Worm (Caenorhabditis elegans) whole organism, early embryonic: Measurements from ENCODE around the gene unc-22.

ENCODE experiments used
- F13C5.2 ChIP-seq: sonication (generic microtip); optimal IDR thresholded peaks from 2 replicates; lab custom pipeline; 2017; ENCODE audit warnings: mild to moderate bottlenecking, missing genetic modification characterization, inconsistent platforms, missing compliant biosample characterization
- ama-1 ChIP-seq: fragments of 150-350 bp; optimal IDR thresholded peaks from 2 replicates; lab custom pipeline; 2014
- ets-7 ChIP-seq: sonication (generic microtip); optimal IDR thresholded peaks from 2 replicates; lab custom pipeline; 2016; ENCODE audit warnings: missing genotype, missing genetic modification characterization, missing compliant biosample characterization
- hnd-1 ChIP-seq: sonication (generic microtip); optimal IDR thresholded peaks from 2 replicates; lab custom pipeline; 2016; ENCODE audit warnings: missing genetic modification characterization, missing compliant biosample characterization

DNA sequence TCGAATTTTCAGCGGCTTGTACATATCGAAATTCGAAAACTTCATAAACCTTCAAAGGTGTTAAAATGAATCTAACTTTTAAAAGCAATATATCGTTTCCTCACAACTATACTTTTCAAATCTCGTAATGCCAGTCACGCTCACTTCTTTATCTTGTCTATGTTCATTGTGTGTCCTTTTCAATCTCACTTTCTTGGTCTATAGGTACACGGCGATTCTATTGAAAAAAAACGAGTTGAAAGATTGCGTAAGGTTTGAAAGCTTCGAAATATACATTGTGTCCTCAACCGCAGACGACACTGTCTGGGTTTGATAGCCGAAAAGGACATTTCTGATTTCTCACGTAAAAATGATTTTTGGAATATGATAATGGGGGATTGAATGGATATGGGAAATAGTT is 8.1 kb upstream of the unc-22 start:
- TF ChIP-seq ama-1 (lab: Kevin White, UChicago) (no peak), hnd-1 (no peak), F13C5.2 (tag; lab: Kevin White, UChicago) (no peak), ets-7 (tag; lab: Kevin White, UChicago) (no peak)
